Fruit fly (Drosophila melanogaster) whole organism, embryonic: ENCODE data around the gene dob.

Experiments
- Bgb ChIP-seq: fragments of 200-800 bp; sonication (Bioruptor generic); IDR thresholded peaks from 2 replicates; pipeline ENCODE4 v1.3.6; 2022; ENCODE audit warnings: missing biosample characterization, missing genetic modification characterization; ENCODE audit not compliant: partially characterized antibody
- Blimp-1 ChIP-seq: fragments of 200-800 bp; sonication (Bioruptor generic); optimal IDR thresholded peaks from 3 replicates; lab custom pipeline; 2018; ENCODE audit warnings: missing biosample characterization, missing genetic modification characterization, mild to moderate bottlenecking, moderate library complexity, missing genetic modification reagents
- CG10543 ChIP-seq: fragments of 200-800 bp; sonication (Bioruptor generic); optimal IDR thresholded peaks from 3 replicates; lab custom pipeline; 2017; ENCODE audit warnings: missing biosample characterization, mild to moderate bottlenecking, missing genetic modification characterization, moderate library complexity
- CG10979 ChIP-seq: fragments of 200-800 bp; sonication (Bioruptor generic); optimal IDR thresholded peaks from 2 replicates; lab custom pipeline; 2018; ENCODE audit warnings: missing biosample characterization, mild to moderate bottlenecking, missing genetic modification characterization, moderate library complexity
- CG1647 ChIP-seq: fragments of 200-800 bp; sonication (Bioruptor generic); optimal IDR thresholded peaks from 3 replicates; lab custom pipeline; 2016; ENCODE audit warnings: missing biosample characterization, missing genetic modification characterization
- CG2120 ChIP-seq: fragments of 200-800 bp; sonication (Bioruptor generic); optimal IDR thresholded peaks from 3 replicates; lab custom pipeline; 2016; ENCODE audit warnings: missing biosample characterization, missing genetic modification characterization
- CG2199 ChIP-seq: fragments of 200-800 bp; sonication (Bioruptor generic); IDR thresholded peaks from 3 replicates; pipeline ENCODE4 v1.3.6; 2022; ENCODE audit warnings: missing biosample characterization, missing genetic modification characterization
- CG30431 ChIP-seq: fragments of 200-800 bp; sonication (Bioruptor generic); optimal IDR thresholded peaks from 2 replicates; lab custom pipeline; 2017; ENCODE audit warnings: missing biosample characterization, missing genetic modification characterization
- CG34376 ChIP-seq: fragments of 200-800 bp; sonication (Bioruptor generic); optimal IDR thresholded peaks from 2 replicates; lab custom pipeline; 2018; ENCODE audit warnings: missing biosample characterization, mild to moderate bottlenecking, missing genetic modification characterization
- Dp ChIP-seq: fragments of 200-800 bp; sonication (Bioruptor generic); optimal IDR thresholded peaks from 2 replicates; lab custom pipeline; 2018; ENCODE audit warnings: missing biosample characterization, mild to moderate bottlenecking, missing genetic modification characterization, moderate library complexity
- Ets65A ChIP-seq: fragments of 200-800 bp; sonication (Bioruptor generic); peaks from one replicate; lab custom pipeline; 2016; ENCODE audit warnings: missing biosample characterization, missing genetic modification characterization
- GATAe ChIP-seq: fragments of 200-800 bp; sonication (Bioruptor generic); conservative IDR thresholded peaks from 2 replicates; pipeline ENCODE4 v1.3.6; 2022; ENCODE audit warnings: missing biosample characterization, missing genetic modification characterization
- HLHmδ ChIP-seq: fragments of 200-800 bp; sonication (Bioruptor generic); optimal IDR thresholded peaks from 2 replicates; lab custom pipeline; 2018; ENCODE audit warnings: missing biosample characterization, mild to moderate bottlenecking, missing genetic modification characterization, moderate library complexity
- MBD-R2 ChIP-seq: fragments of 200-800 bp; sonication (Bioruptor generic); IDR thresholded peaks from 2 replicates; pipeline ENCODE4 v1.3.6; 2022; ENCODE audit warnings: missing biosample characterization, missing genetic modification characterization
- Mad ChIP-seq: fragments of 200-800 bp; sonication (Bioruptor generic); optimal IDR thresholded peaks from 2 replicates; lab custom pipeline; 2016; ENCODE audit warnings: missing biosample characterization, missing genetic modification characterization
- Med ChIP-seq: fragments of 200-800 bp; sonication (Bioruptor generic); peaks from one replicate; lab custom pipeline; 2016; ENCODE audit warnings: missing biosample characterization, missing genetic modification characterization, mild to moderate bottlenecking, inconsistent platforms, moderate library complexity
- Myb ChIP-seq: fragments of 200-800 bp; sonication (Bioruptor generic); optimal IDR thresholded peaks from 2 replicates; lab custom pipeline; 2016; ENCODE audit warnings: missing biosample characterization, missing genetic modification characterization
- NC2α ChIP-seq: fragments of 200-800 bp; sonication (Bioruptor generic); optimal IDR thresholded peaks from 2 replicates; lab custom pipeline; 2016; ENCODE audit warnings: missing biosample characterization, missing genetic modification characterization
- Nf-YB ChIP-seq: fragments of 200-800 bp; sonication (Bioruptor generic); optimal IDR thresholded peaks from 3 replicates; lab custom pipeline; 2019; ENCODE audit warnings: missing biosample characterization, mild to moderate bottlenecking, missing genetic modification characterization, moderate library complexity
- Taf1 ChIP-seq: fragments of 200-800 bp; sonication (Bioruptor generic); IDR thresholded peaks from 2 replicates; pipeline ENCODE4 v1.3.6; 2022; ENCODE audit warnings: missing biosample characterization, missing genetic modification characterization
- Trl ChIP-seq, 3 experiments: fragments of >200 bp in 2 of 3; fragments of 200-800 bp in 1 of 3; sonication (Bioruptor generic) in 1 of 3; optimal IDR thresholded peaks; 2 replicates in 1 of 3; 3 replicates in 2 of 3; lab custom pipeline; 2016 to 2017; ENCODE audit warnings: missing biosample characterization in 1 of 3, missing genetic modification characterization in 1 of 3
- YL-1 ChIP-seq: fragments of 200-800 bp; sonication (Bioruptor generic); optimal IDR thresholded peaks from 3 replicates; lab custom pipeline; 2017; ENCODE audit warnings: missing biosample characterization, mild to moderate bottlenecking, missing genetic modification characterization
- bab2 ChIP-seq: fragments of 200-800 bp; sonication (Bioruptor generic); optimal IDR thresholded peaks from 2 replicates; lab custom pipeline; 2016; ENCODE audit warnings: missing biosample characterization, missing genetic modification characterization
- bowl ChIP-seq: fragments of 200-800 bp; sonication (Bioruptor generic); IDR thresholded peaks from 2 replicates; pipeline ENCODE4 v1.3.6; 2022; ENCODE audit warnings: missing biosample characterization, missing genetic modification characterization
- cg ChIP-seq: fragments of 200-800 bp; sonication (Bioruptor generic); optimal IDR thresholded peaks from 3 replicates; lab custom pipeline; 2019; ENCODE audit warnings: missing biosample characterization, mild to moderate bottlenecking, missing genetic modification characterization, moderate library complexity
- chinmo ChIP-seq: fragments of 200-800 bp; sonication (Bioruptor generic); IDR thresholded peaks from 4 replicates; pipeline ENCODE4 v1.3.6; 2022; ENCODE audit warnings: missing biosample characterization, missing genetic modification characterization; ENCODE audit not compliant: partially characterized antibody
- crol ChIP-seq: fragments of 200-800 bp; sonication (Bioruptor generic); IDR thresholded peaks from 2 replicates; pipeline ENCODE4 v1.3.6; 2022; ENCODE audit warnings: missing biosample characterization, missing genetic modification characterization
- dmrt99B ChIP-seq: fragments of 200-800 bp; sonication (Bioruptor generic); optimal IDR thresholded peaks from 2 replicates; lab custom pipeline; 2018; ENCODE audit warnings: missing biosample characterization, mild to moderate bottlenecking, missing genetic modification characterization, moderate library complexity
- exex ChIP-seq: fragments of 200-800 bp; sonication (Bioruptor generic); optimal IDR thresholded peaks from 4 replicates; lab custom pipeline; 2018; ENCODE audit warnings: missing biosample characterization, mild to moderate bottlenecking, missing genetic modification characterization, moderate library complexity
- fd64A ChIP-seq: fragments of 200-800 bp; sonication (Bioruptor generic); optimal IDR thresholded peaks from 3 replicates; lab custom pipeline; 2018; ENCODE audit warnings: missing biosample characterization, mild to moderate bottlenecking, missing genetic modification characterization
- ftz-f1 ChIP-seq: fragments of 200-800 bp; sonication (Bioruptor generic); optimal IDR thresholded peaks from 2 replicates; lab custom pipeline; 2016; ENCODE audit warnings: missing biosample characterization, missing genetic modification characterization
- grau ChIP-seq: fragments of 200-800 bp; optimal IDR thresholded peaks from 3 replicates; lab custom pipeline; 2019; ENCODE audit warnings: missing biosample characterization, mild to moderate bottlenecking, missing genetic modification characterization, moderate library complexity
- grn ChIP-seq: fragments of 200-800 bp; sonication (Bioruptor generic); optimal IDR thresholded peaks from 3 replicates; lab custom pipeline; 2017; ENCODE audit warnings: missing biosample characterization, missing genetic modification characterization
- h ChIP-seq: fragments of >200 bp; optimal IDR thresholded peaks from 2 replicates; lab custom pipeline; 2017
- lab ChIP-seq: fragments of 200-800 bp; sonication (Bioruptor generic); optimal IDR thresholded peaks from 3 replicates; lab custom pipeline; 2017; ENCODE audit warnings: missing biosample characterization, missing genetic modification characterization, mild to moderate bottlenecking, moderate library complexity, missing genetic modification reagents
- mirr ChIP-seq: fragments of 200-800 bp; sonication (Bioruptor generic); optimal IDR thresholded peaks from 3 replicates; lab custom pipeline; 2018; ENCODE audit warnings: missing biosample characterization, mild to moderate bottlenecking, missing genetic modification characterization
- mld ChIP-seq: fragments of 200-800 bp; sonication (Bioruptor generic); IDR thresholded peaks from 3 replicates; pipeline ENCODE4 v1.3.6; 2022; ENCODE audit warnings: missing biosample characterization, missing genetic modification characterization; ENCODE audit not compliant: partially characterized antibody
- onecut ChIP-seq: fragments of 200-800 bp; sonication (Bioruptor generic); IDR thresholded peaks from 2 replicates; pipeline ENCODE4 v1.3.6; 2022; ENCODE audit warnings: missing biosample characterization, missing genetic modification characterization
- pfk ChIP-seq: fragments of 200-800 bp; sonication (Bioruptor generic); optimal IDR thresholded peaks from 2 replicates; lab custom pipeline; 2018; ENCODE audit warnings: missing biosample characterization, mild to moderate bottlenecking, missing genetic modification characterization, moderate library complexity
- pros ChIP-seq: fragments of 200-800 bp; sonication (Bioruptor generic); optimal IDR thresholded peaks from 3 replicates; lab custom pipeline; 2019; ENCODE audit warnings: missing biosample characterization, mild to moderate bottlenecking, missing genetic modification characterization, moderate library complexity
- pzg ChIP-seq: fragments of 200-800 bp; sonication (Bioruptor generic); optimal IDR thresholded peaks from 3 replicates; lab custom pipeline; 2018; ENCODE audit warnings: missing biosample characterization, mild to moderate bottlenecking, missing genetic modification characterization, moderate library complexity
- sens ChIP-seq: fragments of 200-800 bp; sonication (Bioruptor generic); peaks from one replicate; lab custom pipeline; 2016; ENCODE audit warnings: missing biosample characterization, missing genetic modification characterization
- seq ChIP-seq: fragments of 200-800 bp; sonication (Bioruptor generic); IDR thresholded peaks from 2 replicates; pipeline ENCODE4 v1.3.6; 2022; ENCODE audit warnings: missing biosample characterization, missing genetic modification characterization
- sim ChIP-seq: fragments of 200-800 bp; sonication (Bioruptor generic); IDR thresholded peaks from 2 replicates; pipeline ENCODE4 v1.3.6; 2022; ENCODE audit warnings: missing biosample characterization, missing genetic modification characterization
- sima ChIP-seq: fragments of 200-800 bp; sonication (Bioruptor generic); optimal IDR thresholded peaks from 2 replicates; lab custom pipeline; 2016; ENCODE audit warnings: missing biosample characterization, missing genetic modification characterization
- slbo ChIP-seq: fragments of 200-800 bp; sonication (Bioruptor generic); IDR thresholded peaks from 2 replicates; pipeline ENCODE4 v1.3.6; 2022; ENCODE audit warnings: missing biosample characterization, missing genetic modification characterization
- ssp ChIP-seq: fragments of 200-800 bp; sonication (Bioruptor generic); IDR thresholded peaks from 2 replicates; pipeline ENCODE4 v1.3.6; 2022; ENCODE audit warnings: missing biosample characterization, missing genetic modification characterization
- sug ChIP-seq: fragments of 200-800 bp; optimal IDR thresholded peaks from 2 replicates; lab custom pipeline; 2019; ENCODE audit warnings: missing biosample characterization, mild to moderate bottlenecking, missing genetic modification characterization, moderate library complexity
- tio ChIP-seq: fragments of 200-800 bp; sonication (Bioruptor generic); optimal IDR thresholded peaks from 2 replicates; lab custom pipeline; 2017; ENCODE audit warnings: missing biosample characterization, missing genetic modification characterization, inconsistent platforms
- tna ChIP-seq: fragments of 200-800 bp; sonication (Bioruptor generic); IDR thresholded peaks from 2 replicates; pipeline ENCODE4 v1.3.6; 2022; ENCODE audit warnings: missing biosample characterization, missing genetic modification characterization; ENCODE audit not compliant: partially characterized antibody
- trem ChIP-seq: fragments of 200-800 bp; optimal IDR thresholded peaks from 3 replicates; lab custom pipeline; 2019; ENCODE audit warnings: missing biosample characterization, mild to moderate bottlenecking, missing genetic modification characterization, moderate library complexity
- z ChIP-seq: fragments of 200-800 bp; sonication (Bioruptor generic); IDR thresholded peaks from 3 replicates; pipeline ENCODE4 v1.3.6; 2022; ENCODE audit warnings: missing biosample characterization, missing genetic modification characterization

Gene dob

DNA sequence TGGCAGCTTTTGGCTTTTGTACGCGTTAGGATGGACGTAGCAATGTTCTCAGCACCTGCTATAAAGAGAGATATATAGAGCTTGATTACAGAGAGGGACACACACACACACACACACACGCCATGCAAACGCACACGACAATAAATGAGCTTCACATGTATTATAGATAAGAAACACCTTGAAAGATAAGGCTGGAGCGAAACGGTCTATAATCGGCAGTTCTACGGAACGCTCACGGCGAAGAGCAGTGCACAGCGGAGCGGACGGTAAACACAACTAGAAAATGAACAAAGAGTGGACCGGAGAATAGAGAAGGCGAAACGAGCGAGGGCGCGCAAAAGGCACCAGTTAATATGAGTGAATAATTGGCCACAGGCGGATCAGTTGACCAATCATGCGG is 18.1 kb upstream of the dob start:
- TF ChIP-seq pfk, result peak; percentile 10
- no peak for TF ChIP-seq CG2199 (GFP tag; lab: Robert Waterston, UW)
- peak; percentile 76 for TF ChIP-seq cg
- peak; percentile 39 for TF ChIP-seq mirr (GFP tag; lab: Kevin White, UChicago)
- TF ChIP-seq slbo, result no peak
- TF ChIP-seq CG34376 (GFP tag; lab: Kevin White, UChicago), result peak; percentile 62
- peak; percentile 78; the same call in 1 of the 4 replicates for TF ChIP-seq chinmo (GFP tag; lab: Robert Waterston, UW)
- no peak for TF ChIP-seq grau (tag; lab: Kevin White, UChicago)
- TF ChIP-seq lab (GFP tag; lab: Kevin White, UChicago), result peak; percentile 25
- TF ChIP-seq sug (tag; lab: Kevin White, UChicago), result peak; percentile 26
- TF ChIP-seq h (lab: Kevin White, UChicago), result no peak
- no peak for TF ChIP-seq bab2 (GFP tag; lab: Kevin White, UChicago)
- peak; percentile 88 for TF ChIP-seq ftz-f1
- TF ChIP-seq tio (GFP tag; lab: Kevin White, UChicago), result no peak
- TF ChIP-seq Mad, result no peak
- peak; percentile 36 for TF ChIP-seq grn (GFP tag; lab: Kevin White, UChicago)
- peak; percentile 22 for TF ChIP-seq Med (GFP tag; lab: Kevin White, UChicago)
- no peak for TF ChIP-seq HLHmδ
- no peak for TF ChIP-seq mld (GFP tag; lab: Robert Waterston, UW)
- TF ChIP-seq exex, result peak; percentile 52
- TF ChIP-seq CG10543, result peak; percentile 52
- TF ChIP-seq Trl (optimal IDR thresholded peaks at IDR 0.05; lab: Kevin White, UChicago), result peak; percentile 10 to 72
- no peak for TF ChIP-seq Trl (GFP tag; optimal IDR thresholded peaks at IDR 0.05; lab: Kevin White, UChicago)
- TF ChIP-seq CG1647 (GFP tag; lab: Kevin White, UChicago), result no peak
- peak; percentile 86 for TF ChIP-seq GATAe (GFP tag; lab: Robert Waterston, UW)
- no peak for TF ChIP-seq Nf-YB (GFP tag; lab: Kevin White, UChicago)
- peak; percentile 77 for TF ChIP-seq pros (GFP tag; lab: Kevin White, UChicago)
- TF ChIP-seq z (GFP tag; lab: Robert Waterston, UW), result peak; percentile 55; the same call in 2 of the 3 replicates
- no peak for TF ChIP-seq CG30431

- TF ChIP-seq NC2α (no peak), sens (GFP tag; lab: Kevin White, UChicago) (peak; percentile 39), Taf1 (GFP tag; lab: Robert Waterston, UW) (no peak), CG10979 (tag; lab: Kevin White, UChicago) (no peak), fd64A (GFP tag; lab: Kevin White, UChicago) (no peak), MBD-R2 (GFP tag; lab: Robert Waterston, UW) (peak; percentile 51), Ets65A (GFP tag; lab: Kevin White, UChicago) (peak; percentile 84), onecut (GFP tag; lab: Robert Waterston, UW) (peak; percentile 98), pzg (GFP tag; lab: Kevin White, UChicago) (peak; percentile 26), tna (GFP tag; lab: Robert Waterston, UW) (no peak), bowl (GFP tag; lab: Robert Waterston, UW) (no peak), Bgb (GFP tag; lab: Robert Waterston, UW) (no peak), CG2120 (GFP tag; lab: Kevin White, UChicago) (no peak), Med (GFP tag; lab: Kevin White, UChicago) (peak; percentile 14), dmrt99B (tag; lab: Kevin White, UChicago) (no peak), sima (no peak), Myb (no peak), seq (GFP tag; lab: Robert Waterston, UW) (peak; percentile 90), crol (GFP tag; lab: Robert Waterston, UW) (peak; percentile 58), ssp (GFP tag; lab: Robert Waterston, UW) (no peak), Dp (GFP tag; lab: Kevin White, UChicago) (no peak), YL-1 (peak; percentile 9), sim (no peak), trem (tag; lab: Kevin White, UChicago) (peak; percentile 98), Blimp-1 (GFP tag; lab: Kevin White, UChicago) (no peak)
Observed at dm6 chrX:15062619-15063018, 4.2 kb upstream of the dob start.
